Worm (Caenorhabditis elegans): ENCODE results near the gene tag-297.

Gene tag-297

DNA sequence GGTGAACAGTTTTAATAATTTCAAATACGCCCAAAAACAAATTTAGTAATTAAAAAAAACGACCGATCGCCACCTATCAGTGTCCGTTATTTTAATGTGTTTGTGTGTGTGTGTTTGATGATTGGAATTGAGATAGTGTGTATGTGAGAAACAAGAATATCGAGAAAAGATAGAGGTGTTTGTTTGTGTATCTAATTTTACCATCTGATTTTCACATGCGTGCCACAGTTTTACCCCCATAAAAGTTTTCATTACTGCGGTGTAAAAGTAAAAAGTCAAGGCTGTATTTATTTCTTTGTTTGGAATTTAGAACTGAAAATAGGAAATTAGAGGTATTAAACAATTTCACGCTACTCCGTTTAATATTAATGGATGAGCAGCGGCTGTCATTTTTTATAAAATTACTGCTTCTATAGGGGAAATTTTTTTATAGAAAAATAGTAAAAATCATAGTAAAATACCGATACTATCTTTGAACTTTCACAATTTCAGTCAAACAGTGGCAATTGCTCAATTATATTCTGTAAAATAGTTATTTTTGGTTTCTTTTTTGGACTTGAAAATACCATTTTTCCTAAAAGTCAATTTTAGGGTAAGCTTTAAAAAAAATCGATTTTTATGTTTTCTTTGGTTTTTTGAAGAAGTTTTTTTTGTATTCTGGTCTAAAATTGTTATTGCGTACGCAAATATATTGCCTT is 27.3 kb upstream of the tag-297 start (continued):
- TF ChIP-seq gei-8 (GFP tag; optimal IDR thresholded peaks at IDR 0.05) (no peak), madf-5 (GFP tag; IDR thresholded peaks at IDR 0.05) (no peak), lim-7 (GFP tag; IDR thresholded peaks at IDR 0.05) (no peak), madf-9 (GFP tag; conservative IDR thresholded peaks at IDR 0.05) (0 out of 2 replicates have a peak, but pooled peaks have one; percentile 10), R02D3.7 (tag; optimal IDR thresholded peaks at IDR 0.05) (no peak), lir-3 (tag; optimal IDR thresholded peaks at IDR 0.05) (no peak), Y5F2A.4 (GFP tag; optimal IDR thresholded peaks at IDR 0.05) (no peak), D1046.2 (GFP tag; IDR thresholded peaks at IDR 0.05) (no peak), mep-1 (tag; optimal IDR thresholded peaks at IDR 0.05) (peak; percentile 14), cey-2 (tag; optimal IDR thresholded peaks at IDR 0.05; ENCODE audit: borderline replicate concordance, insufficient read depth) (no peak), F10B5.3 (tag; optimal IDR thresholded peaks at IDR 0.05) (no peak), lsy-2 (tag; optimal IDR thresholded peaks at IDR 0.05) (peak in 1 of 2 experiments; percentile 33), T20F7.1 (GFP tag; optimal IDR thresholded peaks at IDR 0.05) (no peak), fos-1 (tag; optimal IDR thresholded peaks at IDR 0.05) (no peak), duxl-1 (tag; optimal IDR thresholded peaks at IDR 0.05; ENCODE audit: poor library complexity) (no peak), nhr-237 (tag; optimal IDR thresholded peaks at IDR 0.05) (no peak), jun-1 (tag; optimal IDR thresholded peaks at IDR 0.05) (no peak), ZK337.2 (GFP tag; IDR thresholded peaks at IDR 0.05) (no peak), mxl-3 (GFP tag; optimal IDR thresholded peaks at IDR 0.05) (peak; percentile 28), nhr-76 (tag; optimal IDR thresholded peaks at IDR 0.05) (no peak), nhr-41 (GFP tag; IDR thresholded peaks at IDR 0.05) (no peak), lin-1 (GFP tag; IDR thresholded peaks at IDR 0.05) (0 out of 2 replicates have a peak, but pooled peaks have one; percentile 22), nhr-48 (tag; optimal IDR thresholded peaks at IDR 0.05) (no peak), set-16 (GFP tag; IDR thresholded peaks at IDR 0.05) (no peak), T26A8.4 (GFP tag; IDR thresholded peaks at IDR 0.05) (no peak), tra-1 (GFP tag; IDR thresholded peaks at IDR 0.05) (no peak), ZK546.5 (tag; optimal IDR thresholded peaks at IDR 0.05) (no peak), ceh-44 (GFP tag; IDR thresholded peaks at IDR 0.05) (no peak), vab-7 (GFP tag; IDR thresholded peaks at IDR 0.05) (no peak), dpl-1 (GFP tag; optimal IDR thresholded peaks at IDR 0.05) (no peak), F26F4.8 (GFP tag; conservative IDR thresholded peaks at IDR 0.05) (no peak), daf-19 (GFP tag; conservative IDR thresholded peaks at IDR 0.05) (no peak), daf-16 (GFP tag; optimal IDR thresholded peaks at IDR 0.05) (no peak), daf-16 (tag; optimal IDR thresholded peaks at IDR 0.05) (peak; percentile 71), nhr-111 (GFP tag; optimal IDR thresholded peaks at IDR 0.05) (no peak), attf-4 (tag; optimal IDR thresholded peaks at IDR 0.05) (no peak), Y75B8A.6 (GFP tag; IDR thresholded peaks at IDR 0.05) (no peak), spr-3 (GFP tag; optimal IDR thresholded peaks at IDR 0.05) (no peak), hlh-11 (tag; optimal IDR thresholded peaks at IDR 0.05) (peak; percentile 34), pha-4 (GFP tag; IDR thresholded peaks at IDR 0.05) (no peak), pha-4 (tag; optimal IDR thresholded peaks at IDR 0.05) (no peak), dmd-6 (GFP tag; IDR thresholded peaks at IDR 0.05) (peak; percentile 40), aly-2 (tag; optimal IDR thresholded peaks at IDR 0.05) (no peak), daf-8 (GFP tag; IDR thresholded peaks at IDR 0.05) (no peak), hif-1 (tag; optimal IDR thresholded peaks at IDR 0.05) (peak in 1 of 2 experiments; percentile 28), zfp-2 (tag; optimal IDR thresholded peaks at IDR 0.05) (no peak), lin-39 (tag; optimal IDR thresholded peaks at IDR 0.05) (no peak), lin-15B (tag; optimal IDR thresholded peaks at IDR 0.05) (no peak), egl-43 (GFP tag; IDR thresholded peaks at IDR 0.05) (no peak), rbr-2 (tag; optimal IDR thresholded peaks at IDR 0.05) (no peak), php-3 (GFP tag; IDR thresholded peaks at IDR 0.05) (peak; percentile 74; the same call in 1 of the 2 replicates)

All from whole organism, L4 larva.